Fruit fly (Drosophila melanogaster): ENCODE results near the gene Atg16.

- TF ChIP-seq CG4318 (GFP tag; optimal IDR thresholded peaks at IDR 0.05) (no peak), Lpt (GFP tag; optimal IDR thresholded peaks at IDR 0.05) (no peak), spab (GFP tag; optimal IDR thresholded peaks at IDR 0.05) (no peak), CG11762 (GFP tag; optimal IDR thresholded peaks at IDR 0.05; ENCODE audit: insufficient read depth) (no peak), Eip93F (GFP tag; optimal IDR thresholded peaks at IDR 0.05) (no peak), CG6808 (GFP tag; optimal IDR thresholded peaks at IDR 0.05) (no peak), CG31627 (GFP tag; optimal IDR thresholded peaks at IDR 0.05) (no peak), CG16779 (tag; optimal IDR thresholded peaks at IDR 0.05) (no peak), Eip78C (GFP tag) (no peak), CG7368 (GFP tag; optimal IDR thresholded peaks at IDR 0.05) (no peak), vri (GFP tag; optimal IDR thresholded peaks at IDR 0.05) (no peak), CG34406 (GFP tag; optimal IDR thresholded peaks at IDR 0.05) (no peak)
Observed at dm6 chr3R:29834759-29835709, at the start of gene Atg16.
